Worm (Caenorhabditis elegans): ENCODE results near the gene rpl-20.
"Not testable (repeated sequence)": the region's sequence is repeated elsewhere in the genome, so short reads cannot be mapped to it uniquely, and the experiment has no call there.

DNA sequence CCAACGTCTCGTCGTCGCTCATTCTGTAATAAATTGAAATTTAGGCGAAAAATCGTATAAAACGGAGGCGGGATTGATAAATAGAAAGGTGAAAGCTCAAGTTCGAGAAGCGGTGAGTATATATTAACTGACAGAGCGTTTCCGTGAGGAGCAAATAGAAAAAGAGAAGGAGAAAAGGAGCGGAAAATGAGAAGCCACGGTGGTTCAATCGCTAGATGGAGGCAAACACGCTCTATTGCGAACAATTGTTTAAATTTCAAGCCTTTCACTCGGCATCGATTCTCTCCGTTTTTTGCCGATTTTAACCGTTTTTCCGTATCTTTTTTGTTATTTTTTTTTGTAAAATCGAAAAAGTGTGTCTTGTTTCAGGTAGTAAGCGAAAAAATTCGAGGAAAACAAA lies 33.8 kb downstream of the rpl-20 start, which contains the start of gene miro-1:
- not testable (repeated sequence) for TF ChIP-seq D2030.7 (GFP tag; IDR thresholded peaks at IDR 0.05); tbx-9 (tag; optimal IDR thresholded peaks at IDR 0.05; ENCODE audit: borderline replicate concordance); ztf-28 (GFP tag; IDR thresholded peaks at IDR 0.05); mes-4 (tag; optimal IDR thresholded peaks at IDR 0.05); pha-4 (tag; optimal IDR thresholded peaks at IDR 0.05); lin-35 (GFP tag; optimal IDR thresholded peaks at IDR 0.05); snpc-4 (GFP tag; optimal IDR thresholded peaks at IDR 0.05); snpc-4 (tag; optimal IDR thresholded peaks at IDR 0.05); nhr-80 (tag; optimal IDR thresholded peaks at IDR 0.05); ztf-26 (tag; optimal IDR thresholded peaks at IDR 0.05); hlh-26 (GFP tag; conservative IDR thresholded peaks at IDR 0.05); F57A8.1 (GFP tag; optimal IDR thresholded peaks at IDR 0.05)
